Worm (Caenorhabditis elegans): Measurements from ENCODE around the gene M28.8.

The M28.8 gene

ce11 chrII:10639110-10639509 lies 11.0 kb downstream of the M28.8 start, which contains the start of gene M28.9:
Gene M28.9 (plus strand): TSS chrII:10639410.
- TF ChIP-seq unc-62 (GFP tag; optimal IDR thresholded peaks at IDR 0.05 in 1 of 2) (peak in 1 of 2 experiments; percentile 40), unc-62 (tag; optimal IDR thresholded peaks at IDR 0.05) (no peak), Y5F2A.4 (GFP tag; optimal IDR thresholded peaks at IDR 0.05) (no peak)

- TF ChIP-seq nhr-48 (tag; optimal IDR thresholded peaks at IDR 0.05) (no peak), jun-1 (tag; optimal IDR thresholded peaks at IDR 0.05) (no peak), F37D6.2 (tag; optimal IDR thresholded peaks at IDR 0.05) (no peak), unc-39 (tag; optimal IDR thresholded peaks at IDR 0.05) (no peak), nhr-77 (tag; optimal IDR thresholded peaks at IDR 0.05) (no peak), nhr-237 (tag; optimal IDR thresholded peaks at IDR 0.05) (no peak), nhr-102 (tag; optimal IDR thresholded peaks at IDR 0.05) (no peak), set-16 (GFP tag; IDR thresholded peaks at IDR 0.05) (no peak), D1046.2 (GFP tag; IDR thresholded peaks at IDR 0.05) (no peak), nhr-28 (tag; optimal IDR thresholded peaks at IDR 0.05) (no peak)
These were observed 15.3 kb downstream of the M28.8 start, which contains the start of gene M28.4 for ce11 chrII:10643403-10643802. Gene M28.4 (plus strand): TSS chrII:10643703.

- TF ChIP-seq unc-62 (GFP tag; optimal IDR thresholded peaks at IDR 0.05 in 1 of 2) (peak in 1 of 2 experiments; percentile 97), unc-62 (tag; optimal IDR thresholded peaks at IDR 0.05) (no peak), skn-1 (tag; optimal IDR thresholded peaks at IDR 0.05) (no peak), pqm-1 (tag; optimal IDR thresholded peaks at IDR 0.05) (peak; percentile 15), hlh-11 (tag; optimal IDR thresholded peaks at IDR 0.05) (peak; percentile 10), lin-13 (GFP tag; optimal IDR thresholded peaks at IDR 0.05) (no peak), zip-11 (GFP tag; IDR thresholded peaks at IDR 0.05) (no peak)
These were observed 19.0 kb downstream of the M28.8 start, which contains the start of gene M28.10 for ce11 chrII:10646901-10647566. Gene M28.10 (plus strand): TSS chrII:10647516.

- TF ChIP-seq fos-1 (tag; optimal IDR thresholded peaks at IDR 0.05) (no peak), ctbp-1 (GFP tag; IDR thresholded peaks at IDR 0.05) (no peak), D1046.2 (GFP tag; IDR thresholded peaks at IDR 0.05) (0 out of 2 replicates have a peak, but pooled peaks have one; percentile 49), aha-1 (tag) (peak; percentile 1), Y105C5A.15 (GFP tag; IDR thresholded peaks at IDR 0.05) (0 out of 2 replicates have a peak, but pooled peaks have one; percentile 51), set-16 (GFP tag; IDR thresholded peaks at IDR 0.05) (peak; percentile 33; the same call in 1 of the 2 replicates)
These were observed 24.0 kb downstream of the M28.8 start, which contains the start of gene nphp-1 for ce11 chrII:10652112-10652511. Gene nphp-1 (minus strand): TSS chrII:10652256.

ce11 chrII:10653559-10653958 lies 25.5 kb downstream of the M28.8 start:
- TF ChIP-seq nhr-25 (tag; optimal IDR thresholded peaks at IDR 0.05; ENCODE audit: borderline replicate concordance, insufficient read depth) (no peak), mep-1 (tag; optimal IDR thresholded peaks at IDR 0.05) (no peak), ces-1 (GFP tag; optimal IDR thresholded peaks at IDR 0.05) (no peak), mdl-1 (tag; optimal IDR thresholded peaks at IDR 0.05) (no peak), dmd-6 (GFP tag; IDR thresholded peaks at IDR 0.05) (peak; percentile 39; the same call in 1 of the 2 replicates), lir-3 (tag; optimal IDR thresholded peaks at IDR 0.05) (no peak), snpc-4 (tag; optimal IDR thresholded peaks at IDR 0.05) (no peak), lin-29 (GFP tag; IDR thresholded peaks at IDR 0.05) (no peak), ceh-20 (GFP tag; IDR thresholded peaks at IDR 0.05) (no peak), nhr-28 (tag; optimal IDR thresholded peaks at IDR 0.05) (peak; percentile 5), dve-1 (tag; optimal IDR thresholded peaks at IDR 0.05; ENCODE audit: insufficient read depth) (peak; percentile 28), hlh-30 (tag; optimal IDR thresholded peaks at IDR 0.05; ENCODE audit: insufficient read depth) (no peak), rbr-2 (tag; optimal IDR thresholded peaks at IDR 0.05) (no peak), ceh-82 (tag; optimal IDR thresholded peaks at IDR 0.05) (no peak), F37D6.2 (tag; optimal IDR thresholded peaks at IDR 0.05) (no peak), jun-1 (tag; optimal IDR thresholded peaks at IDR 0.05) (no peak), nhr-48 (tag; optimal IDR thresholded peaks at IDR 0.05) (no peak), lin-1 (GFP tag; IDR thresholded peaks at IDR 0.05) (no peak), pqm-1 (tag; optimal IDR thresholded peaks at IDR 0.05) (peak; percentile 12), F10B5.3 (tag; optimal IDR thresholded peaks at IDR 0.05) (no peak), D1046.2 (GFP tag; IDR thresholded peaks at IDR 0.05) (no peak), lim-7 (GFP tag; IDR thresholded peaks at IDR 0.05) (no peak), T26A8.4 (GFP tag; IDR thresholded peaks at IDR 0.05) (no peak), cey-2 (tag; optimal IDR thresholded peaks at IDR 0.05; ENCODE audit: borderline replicate concordance, insufficient read depth) (no peak), aha-1 (tag) (no peak), nhr-111 (GFP tag; optimal IDR thresholded peaks at IDR 0.05) (no peak)
